Fruit fly (Drosophila melanogaster): ENCODE data around the gene Svip.

DNA sequence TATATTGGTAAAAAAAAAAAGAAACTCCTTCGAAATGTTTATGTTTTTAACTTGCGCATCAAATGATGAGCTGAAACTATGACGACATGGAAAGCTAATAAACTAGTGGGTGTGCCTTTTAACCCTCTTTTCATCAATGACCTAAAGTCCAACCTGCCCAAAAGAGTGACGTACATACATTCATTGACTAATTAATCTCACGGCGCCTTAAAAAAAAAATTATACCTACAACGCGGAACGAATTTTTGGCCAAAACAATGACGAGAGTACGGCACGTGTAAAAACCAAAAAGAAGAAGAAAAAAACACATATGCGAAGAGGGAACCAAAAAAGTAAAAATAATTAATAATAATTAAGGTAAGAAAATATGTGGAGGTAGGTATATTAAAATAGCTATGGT, 20.3 kb upstream of the Svip start, which contains the start of gene PGRP-LC:
- no peak for TF ChIP-seq h (optimal IDR thresholded peaks at IDR 0.05)
- TF ChIP-seq psq (optimal IDR thresholded peaks at IDR 0.05) = no peak
- no peak for TF ChIP-seq Myc (optimal IDR thresholded peaks at IDR 0.05)
- no peak for TF ChIP-seq Sin3A (optimal IDR thresholded peaks at IDR 0.05)
- no peak for TF ChIP-seq ttk (optimal IDR thresholded peaks at IDR 0.05)

Measured in Kc167 (cell line).